Worm (Caenorhabditis elegans) whole organism, L1 larva: ENCODE data around the gene F55A11.7.

Experiments
- C04F5.9 ChIP-seq: sonication (generic microtip); optimal IDR thresholded peaks from 2 replicates; lab custom pipeline; 2016; ENCODE audit warnings: missing genetic modification characterization, missing compliant biosample characterization
- C16A3.4 ChIP-seq: fragments of 150-350 bp; optimal IDR thresholded peaks from 2 replicates; lab custom pipeline; 2014; ENCODE audit warnings: missing biosample characterization, missing genetic modification characterization
- F16B12.6 ChIP-seq: fragments of 150-350 bp; optimal IDR thresholded peaks from 2 replicates; lab custom pipeline; 2014; ENCODE audit warnings: missing biosample characterization, missing genetic modification characterization
- Y116A8C.19 ChIP-seq: sonication (generic microtip); optimal IDR thresholded peaks from 2 replicates; lab custom pipeline; 2016; ENCODE audit warnings: missing compliant biosample characterization, missing genetic modification characterization, borderline replicate concordance
- alr-1 ChIP-seq: fragments of 200-800 bp; sonication (Bioruptor generic); optimal IDR thresholded peaks from 2 replicates; lab custom pipeline; 2018; ENCODE audit warnings: borderline replicate concordance, mild to moderate bottlenecking, missing genetic modification characterization, missing compliant biosample characterization
- aly-2 ChIP-seq: fragments of 150-350 bp; optimal IDR thresholded peaks from 2 replicates; lab custom pipeline; 2014; ENCODE audit warnings: missing biosample characterization, missing genetic modification characterization
- blmp-1 ChIP-seq: fragments of 150-350 bp; optimal IDR thresholded peaks from 2 replicates; lab custom pipeline; 2014; ENCODE audit warnings: missing biosample characterization, missing genetic modification characterization
- ceh-8 ChIP-seq: fragments of 200-800 bp; sonication (Bioruptor generic); optimal IDR thresholded peaks from 2 replicates; lab custom pipeline; 2018; ENCODE audit warnings: mild to moderate bottlenecking, missing genetic modification characterization, moderate library complexity, missing compliant biosample characterization
- ceh-82 ChIP-seq, 3 experiments: fragments of 150-350 bp in 1 of 3; sonication (generic microtip) in 2 of 3; optimal IDR thresholded peaks; 2 replicates each; lab custom pipeline; 2014 to 2017; ENCODE audit warnings: missing biosample characterization in 3 of 3, missing genetic modification characterization in 3 of 3
- ces-1 ChIP-seq: fragments of 150-350 bp; optimal IDR thresholded peaks from 2 replicates; lab custom pipeline; 2014; ENCODE audit warnings: missing biosample characterization, missing genetic modification reagents, missing genetic modification characterization
- dpl-1 ChIP-seq, 3 experiments: fragments of 150-350 bp in 2 of 3; sonication (generic microtip) in 1 of 3; optimal IDR thresholded peaks; 2 replicates each; lab custom pipeline; 2014 to 2017; ENCODE audit warnings: missing biosample characterization in 3 of 3, missing genetic modification characterization in 3 of 3, missing genetic modification reagents in 3 of 3
- dsc-1 ChIP-seq: sonication (generic microtip); optimal IDR thresholded peaks from 2 replicates; lab custom pipeline; 2016; ENCODE audit warnings: mild to moderate bottlenecking, missing genetic modification characterization, missing compliant biosample characterization
- efl-1 ChIP-seq, 4 experiments: fragments of 150-350 bp; optimal IDR thresholded peaks in 3 of 4; peaks in 1 of 4; 1 replicate in 1 of 4; 2 replicates in 3 of 4; lab custom pipeline; 2014; ENCODE audit warnings: missing biosample characterization in 2 of 4, missing genetic modification characterization in 2 of 4, missing genetic modification reagents in 2 of 4
- efl-3 ChIP-seq: fragments of 200-800 bp; sonication (Bioruptor generic); optimal IDR thresholded peaks from 2 replicates; lab custom pipeline; 2018; ENCODE audit warnings: mild to moderate bottlenecking, missing genetic modification characterization, missing compliant biosample characterization
- egl-27 ChIP-seq, 2 experiments: fragments of 150-350 bp in 1 of 2; sonication (generic microtip); optimal IDR thresholded peaks; 3 replicates each; lab custom pipeline; 2017 to 2018; ENCODE audit warnings: missing biosample characterization in 2 of 2, missing genetic modification characterization in 2 of 2, missing genetic modification reagents in 2 of 2
- elt-2 ChIP-seq: sonication (generic microtip); optimal IDR thresholded peaks from 2 replicates; lab custom pipeline; 2016; ENCODE audit warnings: missing genetic modification characterization, mild to moderate bottlenecking, inconsistent platforms, missing compliant biosample characterization, missing genetic modification reagents
- elt-3 ChIP-seq, 6 experiments: fragments of 150-350 bp in 1 of 6; sonication (generic microtip); optimal IDR thresholded peaks; 2 replicates each; lab custom pipeline; 2017 to 2018; ENCODE audit warnings: missing biosample characterization in 6 of 6, missing genetic modification characterization in 6 of 6, inconsistent platforms in 1 of 6
- fkh-4 ChIP-seq: sonication (generic microtip); optimal IDR thresholded peaks from 2 replicates; lab custom pipeline; 2016; ENCODE audit warnings: missing compliant biosample characterization, missing genetic modification characterization, borderline replicate concordance
- irx-1 ChIP-seq: sonication (generic microtip); optimal IDR thresholded peaks from 2 replicates; lab custom pipeline; 2016; ENCODE audit warnings: missing genetic modification characterization, missing compliant biosample characterization
- isw-1 ChIP-seq: fragments of 200-800 bp; sonication (Bioruptor generic); IDR thresholded peaks from 2 replicates; pipeline ENCODE4 v1.3.6; 2022; ENCODE audit warnings: missing genetic modification characterization, missing compliant biosample characterization
- jun-1 ChIP-seq: fragments of 150-350 bp; optimal IDR thresholded peaks from 2 replicates; lab custom pipeline; 2014; ENCODE audit warnings: missing biosample characterization, missing genetic modification reagents, missing genetic modification characterization
- lin-14 ChIP-seq: fragments of 200-800 bp; sonication (Bioruptor generic); optimal IDR thresholded peaks from 2 replicates; lab custom pipeline; 2018; ENCODE audit warnings: mild to moderate bottlenecking, missing genetic modification characterization, moderate library complexity, missing compliant biosample characterization
- lin-35 ChIP-seq, 2 experiments: fragments of 150-350 bp; optimal IDR thresholded peaks; 2 replicates each; lab custom pipeline; 2014; ENCODE audit warnings: missing biosample characterization in 2 of 2, missing genetic modification characterization in 2 of 2, missing genetic modification reagents in 2 of 2
- lsy-2 ChIP-seq, 2 experiments: fragments of 150-350 bp; optimal IDR thresholded peaks; 2 replicates each; lab custom pipeline; 2014; ENCODE audit warnings: missing biosample characterization in 2 of 2, missing genetic modification characterization in 2 of 2
- mdl-1 ChIP-seq, 2 experiments: fragments of 150-350 bp; optimal IDR thresholded peaks; 2 replicates each; lab custom pipeline; 2014 to 2017; ENCODE audit warnings: missing biosample characterization in 2 of 2, missing genetic modification characterization in 2 of 2, inconsistent platforms in 1 of 2
- mep-1 ChIP-seq: fragments of 150-350 bp; optimal IDR thresholded peaks from 2 replicates; lab custom pipeline; 2014; ENCODE audit warnings: missing biosample characterization, missing genetic modification characterization
- nhr-19 ChIP-seq: fragments of 200-800 bp; sonication (Bioruptor generic); conservative IDR thresholded peaks from 2 replicates; pipeline ENCODE4 v1.3.6; 2022; ENCODE audit warnings: missing genetic modification characterization, missing compliant biosample characterization
- nhr-20 ChIP-seq: sonication (generic microtip); optimal IDR thresholded peaks from 2 replicates; lab custom pipeline; 2016; ENCODE audit warnings: mild to moderate bottlenecking, missing genetic modification characterization, missing compliant biosample characterization
- nhr-237 ChIP-seq: fragments of 150-350 bp; optimal IDR thresholded peaks from 2 replicates; lab custom pipeline; 2014; ENCODE audit warnings: missing biosample characterization, missing genetic modification characterization
- nhr-28 ChIP-seq: fragments of 150-350 bp; optimal IDR thresholded peaks from 2 replicates; lab custom pipeline; 2014; ENCODE audit warnings: missing biosample characterization, missing genetic modification characterization
- nhr-47 ChIP-seq: sonication (generic microtip); optimal IDR thresholded peaks from 2 replicates; lab custom pipeline; 2016; ENCODE audit warnings: mild to moderate bottlenecking, missing genetic modification characterization, moderate library complexity, missing compliant biosample characterization
- nhr-71 ChIP-seq: sonication (generic microtip); optimal IDR thresholded peaks from 2 replicates; lab custom pipeline; 2016; ENCODE audit warnings: mild to moderate bottlenecking, missing genetic modification characterization, moderate library complexity, missing compliant biosample characterization
- nhr-76 ChIP-seq: sonication (generic microtip); optimal IDR thresholded peaks from 2 replicates; lab custom pipeline; 2017; ENCODE audit warnings: missing biosample characterization, missing genetic modification characterization
- nhr-77 ChIP-seq: fragments of 150-350 bp; optimal IDR thresholded peaks from 2 replicates; lab custom pipeline; 2014; ENCODE audit warnings: missing biosample characterization, missing genetic modification characterization
- nhr-85 ChIP-seq: sonication (generic microtip); peaks from one replicate; lab custom pipeline; 2016; ENCODE audit warnings: missing genetic modification characterization, inconsistent platforms, missing compliant biosample characterization
- nhr-90 ChIP-seq: sonication (generic microtip); optimal IDR thresholded peaks from 2 replicates; lab custom pipeline; 2016; ENCODE audit warnings: mild to moderate bottlenecking, missing genetic modification characterization, missing compliant biosample characterization; ENCODE audit not compliant: poor library complexity
- rnt-1 ChIP-seq: sonication (generic microtip); optimal IDR thresholded peaks from 2 replicates; lab custom pipeline; 2016; ENCODE audit warnings: mild to moderate bottlenecking, missing genetic modification characterization, moderate library complexity, missing compliant biosample characterization
- snu-23 ChIP-seq: sonication (generic microtip); optimal IDR thresholded peaks from 2 replicates; lab custom pipeline; 2016; ENCODE audit warnings: missing genetic modification characterization, missing compliant biosample characterization
- sptf-1 ChIP-seq: fragments of 150-350 bp; optimal IDR thresholded peaks from 2 replicates; lab custom pipeline; 2014; ENCODE audit warnings: missing biosample characterization, missing genetic modification characterization
- tbx-2 ChIP-seq: sonication (generic microtip); optimal IDR thresholded peaks from 2 replicates; lab custom pipeline; 2016; ENCODE audit warnings: missing genetic modification characterization, missing compliant biosample characterization
- tlp-1 ChIP-seq: fragments of 150-350 bp; optimal IDR thresholded peaks from 2 replicates; lab custom pipeline; 2014; ENCODE audit warnings: missing biosample characterization, missing genetic modification characterization
- unc-130 ChIP-seq: fragments of 150-350 bp; optimal IDR thresholded peaks from 2 replicates; lab custom pipeline; 2017; ENCODE audit warnings: missing biosample characterization, missing genetic modification characterization, inconsistent platforms
- unc-98 ChIP-seq: fragments of 200-800 bp; sonication (Bioruptor generic); IDR thresholded peaks from 2 replicates; pipeline ENCODE4 v1.3.6; 2022; ENCODE audit warnings: missing genetic modification characterization, missing compliant biosample characterization
- xbp-1 ChIP-seq: sonication (generic microtip); optimal IDR thresholded peaks from 2 replicates; lab custom pipeline; 2016; ENCODE audit warnings: missing genetic modification characterization, missing compliant biosample characterization
- zip-4 ChIP-seq: fragments of 200-800 bp; sonication (Bioruptor generic); optimal IDR thresholded peaks from 2 replicates; lab custom pipeline; 2018; ENCODE audit warnings: mild to moderate bottlenecking, missing genetic modification characterization, moderate library complexity, missing compliant biosample characterization
- ztf-4 ChIP-seq: fragments of 150-350 bp; optimal IDR thresholded peaks from 2 replicates; lab custom pipeline; 2014; ENCODE audit warnings: missing biosample characterization, missing genetic modification characterization

The F55A11.7 gene

DNA sequence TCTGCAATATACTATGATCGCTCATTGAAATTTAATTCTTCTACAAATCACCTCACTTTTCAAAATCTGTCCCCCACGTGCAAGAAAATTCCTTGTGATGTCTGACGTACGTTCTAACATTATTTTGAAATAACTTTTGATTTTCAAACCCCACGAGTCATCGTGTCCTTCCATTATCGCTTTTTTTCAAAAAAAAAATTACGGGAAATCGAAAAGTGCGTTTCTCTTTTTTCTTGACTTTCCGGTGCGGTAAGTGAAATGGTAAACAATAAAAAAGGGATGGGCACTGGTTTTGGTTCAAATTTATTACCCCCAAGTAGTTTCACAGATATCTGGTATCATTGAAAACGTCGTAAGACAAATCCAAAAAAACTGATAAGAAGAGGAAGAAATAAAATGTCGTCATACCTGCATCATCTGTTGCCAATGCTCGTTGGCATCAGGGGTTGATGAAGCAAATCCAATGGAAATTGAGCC is 16.3 kb upstream of the F55A11.7 start (continued):
- TF ChIP-seq C16A3.4 (tag; lab: Kevin White, UChicago) (no peak), fkh-4 (tag; lab: Kevin White, UChicago) (no peak), nhr-19 (GFP tag; lab: Robert Waterston, UW) (peak; percentile 62), nhr-90 (peak; percentile 32), F16B12.6 (tag; lab: Kevin White, UChicago) (no peak), ceh-8 (GFP tag; lab: Kevin White, UChicago) (peak; percentile 44), elt-2 (no peak), lin-35 (GFP tag; optimal IDR thresholded peaks at IDR 0.05; lab: Kevin White, UChicago) (peak in 1 of 2 experiments; percentile 50), alr-1 (tag; lab: Kevin White, UChicago) (no peak), lsy-2 (tag; optimal IDR thresholded peaks at IDR 0.05; lab: Kevin White, UChicago) (peak in 1 of 2 experiments; percentile 2), efl-3 (GFP tag; lab: Kevin White, UChicago) (no peak), blmp-1 (tag; lab: Kevin White, UChicago) (peak; percentile 85), efl-1 (optimal IDR thresholded peaks at IDR 0.05; lab: Kevin White, UChicago) (no peak), efl-1 (GFP tag; optimal IDR thresholded peaks at IDR 0.05 in 1 of 2; lab: Kevin White, UChicago) (peak in 1 of 2 experiments; percentile 79), elt-3 (tag; optimal IDR thresholded peaks at IDR 0.05; lab: Kevin White, UChicago) (peak in 4 of 6 experiments; percentile 24 to 33 (median 26)), C04F5.9 (tag; lab: Kevin White, UChicago) (no peak), dsc-1 (tag; lab: Kevin White, UChicago) (no peak), tlp-1 (tag; lab: Kevin White, UChicago) (no peak), lin-14 (peak; percentile 66), ceh-82 (tag; optimal IDR thresholded peaks at IDR 0.05; lab: Kevin White, UChicago) (no peak), unc-98 (no peak), isw-1 (GFP tag; lab: Robert Waterston, UW) (no peak), tbx-2 (tag; lab: Kevin White, UChicago) (peak; percentile 29), nhr-77 (no peak), dpl-1 (GFP tag; optimal IDR thresholded peaks at IDR 0.05; lab: Kevin White, UChicago) (no peak), nhr-71 (tag; lab: Kevin White, UChicago) (peak; percentile 85), mdl-1 (tag; optimal IDR thresholded peaks at IDR 0.05; lab: Kevin White, UChicago) (no peak), aly-2 (tag; lab: Kevin White, UChicago) (no peak), sptf-1 (tag; lab: Kevin White, UChicago) (no peak), snu-23 (peak; percentile 40)

DNA sequence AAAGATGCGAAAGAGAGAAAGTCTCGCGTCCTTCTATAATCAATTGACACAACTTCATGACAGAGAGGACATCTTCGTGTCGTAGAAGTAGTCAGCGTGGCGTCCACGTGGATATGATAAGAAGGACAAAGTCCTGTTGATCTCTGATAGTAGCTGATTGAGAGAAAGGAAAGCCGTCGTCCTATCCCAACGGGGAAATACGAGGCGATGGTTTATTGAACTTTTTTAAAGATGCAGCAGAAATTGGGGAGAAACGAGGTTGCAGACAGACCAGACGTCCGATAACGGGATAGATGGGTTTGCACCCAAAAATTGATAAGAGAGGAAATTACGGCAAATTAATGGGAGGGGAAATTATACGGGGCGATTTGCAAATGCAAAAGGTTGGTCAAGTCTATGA is 15.3 kb upstream of the F55A11.7 start:
- TF ChIP-seq dpl-1 (GFP tag; optimal IDR thresholded peaks at IDR 0.05; lab: Kevin White, UChicago) (peak in 1 of 3 experiments; percentile 22), efl-1 (optimal IDR thresholded peaks at IDR 0.05; lab: Kevin White, UChicago) (no peak), efl-1 (GFP tag; optimal IDR thresholded peaks at IDR 0.05 in 1 of 2; lab: Kevin White, UChicago) (peak in 1 of 2 experiments; percentile 1), ceh-8 (GFP tag; lab: Kevin White, UChicago) (no peak), lin-35 (GFP tag; optimal IDR thresholded peaks at IDR 0.05; lab: Kevin White, UChicago) (peak in 1 of 2 experiments; percentile 69), lsy-2 (tag; optimal IDR thresholded peaks at IDR 0.05; lab: Kevin White, UChicago) (peak; percentile 30 to 61), nhr-47 (tag; lab: Kevin White, UChicago) (peak; percentile 73), elt-2 (no peak), C16A3.4 (tag; lab: Kevin White, UChicago) (peak; percentile 48), nhr-77 (peak; percentile 45), efl-3 (GFP tag; lab: Kevin White, UChicago) (no peak), egl-27 (tag; optimal IDR thresholded peaks at IDR 0.05; lab: Kevin White, UChicago) (peak in 1 of 2 experiments; percentile 60), nhr-28 (no peak), ztf-4 (tag; lab: Kevin White, UChicago) (peak; percentile 55), snu-23 (peak; percentile 77), mep-1 (tag; lab: Kevin White, UChicago) (peak; percentile 36), nhr-20 (tag; lab: Kevin White, UChicago) (peak; percentile 95), nhr-71 (tag; lab: Kevin White, UChicago) (peak; percentile 91), Y116A8C.19 (tag; lab: Kevin White, UChicago) (no peak), nhr-76 (no peak), rnt-1 (tag; lab: Kevin White, UChicago) (no peak), unc-130 (tag; lab: Kevin White, UChicago) (peak; percentile 86), nhr-19 (GFP tag; lab: Robert Waterston, UW) (peak; percentile 81), elt-3 (tag; optimal IDR thresholded peaks at IDR 0.05; lab: Kevin White, UChicago) (peak; percentile 84 to 100 (median 98)), xbp-1 (tag; lab: Kevin White, UChicago) (peak; percentile 25), tlp-1 (tag; lab: Kevin White, UChicago) (no peak), jun-1 (tag; lab: Kevin White, UChicago) (peak; percentile 27), mdl-1 (tag; optimal IDR thresholded peaks at IDR 0.05; lab: Kevin White, UChicago) (peak; percentile 23 to 98), C04F5.9 (tag; lab: Kevin White, UChicago) (no peak), blmp-1 (tag; lab: Kevin White, UChicago) (peak; percentile 98), zip-4 (GFP tag; lab: Kevin White, UChicago) (no peak), ces-1 (no peak), nhr-85 (tag; lab: Kevin White, UChicago) (peak; percentile 99), irx-1 (tag; lab: Kevin White, UChicago) (no peak), tbx-2 (tag; lab: Kevin White, UChicago) (peak; percentile 84), nhr-237 (tag; lab: Kevin White, UChicago) (no peak), lin-14 (peak; percentile 89)
